Worm (Caenorhabditis elegans): ENCODE measurements around the gene farl-11.

- no peak for TF ChIP-seq jun-1 (tag; optimal IDR thresholded peaks at IDR 0.05)
- TF ChIP-seq ztf-11 (tag; optimal IDR thresholded peaks at IDR 0.05) = no peak
- no peak for TF ChIP-seq dpl-1 (GFP tag; optimal IDR thresholded peaks at IDR 0.05)
- no peak for TF ChIP-seq D1046.2 (GFP tag; IDR thresholded peaks at IDR 0.05)
- TF ChIP-seq lin-1 (GFP tag; IDR thresholded peaks at IDR 0.05) = no peak
- TF ChIP-seq nhr-77 (tag; optimal IDR thresholded peaks at IDR 0.05) = no peak
- no peak for TF ChIP-seq dmd-8 (GFP tag; IDR thresholded peaks at IDR 0.05)
- no peak for TF ChIP-seq rbr-2 (tag; optimal IDR thresholded peaks at IDR 0.05)
- TF ChIP-seq lin-13 (GFP tag; optimal IDR thresholded peaks at IDR 0.05) = no peak
Measured at ce11 chrII:7126457-7126856, 21.6 kb upstream of the farl-11 start, which contains the start of gene F10E7.1.
